Fruit fly (Drosophila melanogaster) whole organism, embryonic: Measurements from ENCODE around the gene Shaw.

Experiments used
- Antp ChIP-seq: fragments of 200-800 bp; sonication (Bioruptor generic); optimal IDR thresholded peaks from 3 replicates; lab custom pipeline; 2016; ENCODE audit warnings: missing biosample characterization, missing genetic modification characterization
- Asciz ChIP-seq: fragments of 200-800 bp; sonication (Bioruptor generic); optimal IDR thresholded peaks from 2 replicates; lab custom pipeline; 2017; ENCODE audit warnings: missing biosample characterization, mild to moderate bottlenecking, missing genetic modification characterization, missing genetic modification reagents
- CG10565 ChIP-seq: fragments of 200-800 bp; sonication (Bioruptor generic); optimal IDR thresholded peaks from 3 replicates; lab custom pipeline; 2016; ENCODE audit warnings: missing biosample characterization, mild to moderate bottlenecking, missing genetic modification characterization
- CG10654 ChIP-seq: fragments of 200-800 bp; sonication (Bioruptor generic); optimal IDR thresholded peaks from 2 replicates; lab custom pipeline; 2016; ENCODE audit warnings: missing biosample characterization, missing genetic modification characterization
- CG12104 ChIP-seq: fragments of 200-800 bp; sonication (Bioruptor generic); optimal IDR thresholded peaks from 3 replicates; lab custom pipeline; 2016; ENCODE audit warnings: missing biosample characterization, missing genetic modification characterization
- CG12219 ChIP-seq: fragments of 200-800 bp; sonication (Bioruptor generic); optimal IDR thresholded peaks from 3 replicates; lab custom pipeline; 2018; ENCODE audit warnings: missing biosample characterization, mild to moderate bottlenecking, missing genetic modification characterization
- CG12391 ChIP-seq: fragments of 200-800 bp; sonication (Bioruptor generic); optimal IDR thresholded peaks from 3 replicates; lab custom pipeline; 2018; ENCODE audit warnings: missing biosample characterization, mild to moderate bottlenecking, missing genetic modification characterization, moderate library complexity
- CG13624 ChIP-seq: fragments of 200-800 bp; sonication (Bioruptor generic); optimal IDR thresholded peaks from 2 replicates; lab custom pipeline; 2016; ENCODE audit warnings: missing biosample characterization, missing genetic modification characterization
- CG14965 ChIP-seq: fragments of 200-800 bp; sonication (Bioruptor generic); optimal IDR thresholded peaks from 2 replicates; lab custom pipeline; 2016; ENCODE audit warnings: missing biosample characterization, missing genetic modification characterization, borderline replicate concordance
- CG15011 ChIP-seq: fragments of 200-800 bp; sonication (Bioruptor generic); optimal IDR thresholded peaks from 3 replicates; lab custom pipeline; 2018; ENCODE audit warnings: missing biosample characterization, mild to moderate bottlenecking, missing genetic modification characterization
- CG1529 ChIP-seq: fragments of 200-800 bp; sonication (Bioruptor generic); optimal IDR thresholded peaks from 3 replicates; lab custom pipeline; 2018; ENCODE audit warnings: missing biosample characterization, missing genetic modification characterization
- CG17802 ChIP-seq: fragments of 200-800 bp; sonication (Bioruptor generic); optimal IDR thresholded peaks from 2 replicates; lab custom pipeline; 2018; ENCODE audit warnings: missing biosample characterization, mild to moderate bottlenecking, missing genetic modification characterization, moderate library complexity
- CG31224 ChIP-seq: fragments of 200-800 bp; sonication (Bioruptor generic); IDR thresholded peaks from 2 replicates; pipeline ENCODE4 v1.3.6; 2022; ENCODE audit warnings: missing biosample characterization, missing genetic modification characterization
- CG31365 ChIP-seq: fragments of 200-800 bp; sonication (Bioruptor generic); optimal IDR thresholded peaks from 2 replicates; lab custom pipeline; 2018; ENCODE audit warnings: missing biosample characterization, mild to moderate bottlenecking, missing genetic modification characterization
- CG34224 ChIP-seq: fragments of 200-800 bp; sonication (Bioruptor generic); IDR thresholded peaks from 3 replicates; pipeline ENCODE4 v1.3.6; 2022; ENCODE audit warnings: missing biosample characterization, missing genetic modification characterization; ENCODE audit not compliant: partially characterized antibody
- CG42726 ChIP-seq: fragments of 200-800 bp; sonication (Bioruptor generic); IDR thresholded peaks from 2 replicates; pipeline ENCODE4 v1.3.6; 2022; ENCODE audit warnings: missing biosample characterization, missing genetic modification characterization; ENCODE audit not compliant: partially characterized antibody
- CG6791 ChIP-seq: fragments of 200-800 bp; sonication (Bioruptor generic); IDR thresholded peaks from 3 replicates; pipeline ENCODE4 v1.3.6; 2022; ENCODE audit warnings: missing biosample characterization, missing genetic modification characterization; ENCODE audit not compliant: partially characterized antibody
- CG7839 ChIP-seq: fragments of 200-800 bp; sonication (Bioruptor generic); optimal IDR thresholded peaks from 3 replicates; lab custom pipeline; 2018; ENCODE audit warnings: missing biosample characterization, mild to moderate bottlenecking, missing genetic modification characterization, moderate library complexity
- CG7928 ChIP-seq: fragments of 200-800 bp; sonication (Bioruptor generic); optimal IDR thresholded peaks from 2 replicates; lab custom pipeline; 2017; ENCODE audit warnings: missing biosample characterization, mild to moderate bottlenecking, missing genetic modification characterization
- CG8089 ChIP-seq: fragments of 200-800 bp; sonication (Bioruptor generic); optimal IDR thresholded peaks from 3 replicates; lab custom pipeline; 2016; ENCODE audit warnings: missing biosample characterization, missing genetic modification characterization
- CG9797 ChIP-seq: fragments of 200-800 bp; sonication (Bioruptor generic); optimal IDR thresholded peaks from 3 replicates; lab custom pipeline; 2018; ENCODE audit warnings: missing biosample characterization, mild to moderate bottlenecking, missing genetic modification characterization
- Gsc ChIP-seq: fragments of 200-800 bp; sonication (Bioruptor generic); IDR thresholded peaks from 2 replicates; pipeline ENCODE4 v1.3.6; 2022; ENCODE audit warnings: missing biosample characterization, missing genetic modification characterization
- Gug ChIP-seq: fragments of 200-800 bp; sonication (Bioruptor generic); IDR thresholded peaks from 4 replicates; pipeline ENCODE4 v1.3.6; 2022; ENCODE audit warnings: missing biosample characterization, missing genetic modification characterization
- Lim3 ChIP-seq: fragments of 200-800 bp; sonication (Bioruptor generic); IDR thresholded peaks from 2 replicates; pipeline ENCODE4 v1.3.6; 2022; ENCODE audit warnings: missing biosample characterization, missing genetic modification characterization
- Meics ChIP-seq: fragments of 200-800 bp; sonication (Bioruptor generic); optimal IDR thresholded peaks from 2 replicates; lab custom pipeline; 2017; ENCODE audit warnings: missing biosample characterization, mild to moderate bottlenecking, missing genetic modification characterization
- NC2β ChIP-seq: fragments of 200-800 bp; sonication (Bioruptor generic); optimal IDR thresholded peaks from 2 replicates; lab custom pipeline; 2016; ENCODE audit warnings: missing biosample characterization, missing genetic modification characterization
- Nf-YC ChIP-seq: fragments of 200-800 bp; optimal IDR thresholded peaks from 3 replicates; lab custom pipeline; 2019; ENCODE audit warnings: missing biosample characterization, mild to moderate bottlenecking, missing genetic modification characterization, moderate library complexity
- Opbp ChIP-seq: fragments of 200-800 bp; sonication (Bioruptor generic); IDR thresholded peaks from 3 replicates; pipeline ENCODE4 v1.3.6; 2022; ENCODE audit warnings: missing biosample characterization, missing genetic modification characterization; ENCODE audit not compliant: partially characterized antibody
- Pdp1 ChIP-seq, 2 experiments: fragments of 200-800 bp; sonication (Bioruptor generic); optimal IDR thresholded peaks; 3 replicates each; lab custom pipeline; 2016; ENCODE audit warnings: missing biosample characterization in 2 of 2, missing genetic modification characterization in 2 of 2, mild to moderate bottlenecking in 1 of 2, moderate library complexity in 1 of 2
- Side ChIP-seq: fragments of 200-800 bp; sonication (Bioruptor generic); optimal IDR thresholded peaks from 2 replicates; lab custom pipeline; 2016; ENCODE audit warnings: missing biosample characterization, missing genetic modification characterization
- Vsx1 ChIP-seq: fragments of 200-800 bp; sonication (Bioruptor generic); optimal IDR thresholded peaks from 2 replicates; lab custom pipeline; 2017; ENCODE audit warnings: missing biosample characterization, mild to moderate bottlenecking, missing genetic modification characterization, missing genetic modification reagents
- Xbp1 ChIP-seq: fragments of 200-800 bp; sonication (Bioruptor generic); optimal IDR thresholded peaks from 3 replicates; lab custom pipeline; 2016; ENCODE audit warnings: missing biosample characterization, mild to moderate bottlenecking, missing genetic modification characterization
- ash1 ChIP-seq: fragments of 200-800 bp; sonication (Bioruptor generic); optimal IDR thresholded peaks from 2 replicates; lab custom pipeline; 2018; ENCODE audit warnings: missing biosample characterization, mild to moderate bottlenecking, missing genetic modification characterization
- bbx ChIP-seq: fragments of 200-800 bp; sonication (Bioruptor generic); IDR thresholded peaks from 2 replicates; pipeline ENCODE4 v1.3.6; 2022; ENCODE audit warnings: missing biosample characterization, missing genetic modification characterization; ENCODE audit not compliant: partially characterized antibody
- bowl ChIP-seq: fragments of 200-800 bp; sonication (Bioruptor generic); IDR thresholded peaks from 2 replicates; pipeline ENCODE4 v1.3.6; 2022; ENCODE audit warnings: missing biosample characterization, missing genetic modification characterization
- disco-r ChIP-seq: fragments of 200-800 bp; sonication (Bioruptor generic); optimal IDR thresholded peaks from 2 replicates; lab custom pipeline; 2016; ENCODE audit warnings: missing biosample characterization, missing genetic modification characterization
- ftz-f1 ChIP-seq: fragments of 200-800 bp; sonication (Bioruptor generic); optimal IDR thresholded peaks from 2 replicates; lab custom pipeline; 2016; ENCODE audit warnings: missing biosample characterization, missing genetic modification characterization
- hkb ChIP-seq, 2 experiments: fragments of 200-800 bp in 1 of 2; fragments of >200 bp in 1 of 2; sonication (Bioruptor generic) in 1 of 2; IDR thresholded peaks in 1 of 2; optimal IDR thresholded peaks in 1 of 2; 2 replicates each; pipeline versions ENCODE4 v1.3.6 to Lab custom; 2017 to 2022; ENCODE audit warnings: missing biosample characterization in 1 of 2, missing genetic modification characterization in 1 of 2
- knrl ChIP-seq: fragments of 200-800 bp; sonication (Bioruptor generic); IDR thresholded peaks from 3 replicates; pipeline ENCODE4 v1.3.6; 2022; ENCODE audit warnings: missing biosample characterization, missing genetic modification characterization; ENCODE audit not compliant: partially characterized antibody
- lab ChIP-seq: fragments of 200-800 bp; sonication (Bioruptor generic); optimal IDR thresholded peaks from 3 replicates; lab custom pipeline; 2017; ENCODE audit warnings: missing biosample characterization, missing genetic modification characterization, mild to moderate bottlenecking, moderate library complexity, missing genetic modification reagents
- lilli ChIP-seq: fragments of 200-800 bp; sonication (Bioruptor generic); optimal IDR thresholded peaks from 3 replicates; lab custom pipeline; 2016; ENCODE audit warnings: missing biosample characterization, missing genetic modification characterization
- luna ChIP-seq: fragments of 200-800 bp; sonication (Bioruptor generic); optimal IDR thresholded peaks from 2 replicates; lab custom pipeline; 2016; ENCODE audit warnings: missing biosample characterization, missing genetic modification characterization
- phol ChIP-seq: fragments of 200-800 bp; sonication (Bioruptor generic); optimal IDR thresholded peaks from 3 replicates; lab custom pipeline; 2018; ENCODE audit warnings: missing biosample characterization, mild to moderate bottlenecking, missing genetic modification characterization, moderate library complexity
- row ChIP-seq: fragments of 200-800 bp; sonication (Bioruptor generic); IDR thresholded peaks from 3 replicates; pipeline ENCODE4 v1.3.6; 2022; ENCODE audit warnings: missing biosample characterization, missing genetic modification characterization
- sisA ChIP-seq: fragments of 200-800 bp; sonication (Bioruptor generic); IDR thresholded peaks from 2 replicates; pipeline ENCODE4 v1.3.6; 2022; ENCODE audit warnings: missing biosample characterization, missing genetic modification characterization
- sug ChIP-seq: fragments of 200-800 bp; optimal IDR thresholded peaks from 2 replicates; lab custom pipeline; 2019; ENCODE audit warnings: missing biosample characterization, mild to moderate bottlenecking, missing genetic modification characterization, moderate library complexity
- tll ChIP-seq, 2 experiments: fragments of 200-800 bp in 1 of 2; fragments of >200 bp in 1 of 2; sonication (Bioruptor generic) in 1 of 2; optimal IDR thresholded peaks; 2 replicates each; lab custom pipeline; 2017 to 2019; ENCODE audit warnings: missing biosample characterization in 2 of 2, missing genetic modification characterization in 2 of 2, mild to moderate bottlenecking in 1 of 2, moderate library complexity in 1 of 2
- trh ChIP-seq: fragments of 200-800 bp; sonication (Bioruptor generic); optimal IDR thresholded peaks from 2 replicates; lab custom pipeline; 2016; ENCODE audit warnings: missing biosample characterization, missing genetic modification characterization
- unc-4 ChIP-seq: fragments of 200-800 bp; sonication (Bioruptor generic); IDR thresholded peaks from 2 replicates; pipeline ENCODE4 v1.3.6; 2022; ENCODE audit warnings: missing biosample characterization, missing genetic modification characterization; ENCODE audit not compliant: partially characterized antibody

Shaw gene

DNA sequence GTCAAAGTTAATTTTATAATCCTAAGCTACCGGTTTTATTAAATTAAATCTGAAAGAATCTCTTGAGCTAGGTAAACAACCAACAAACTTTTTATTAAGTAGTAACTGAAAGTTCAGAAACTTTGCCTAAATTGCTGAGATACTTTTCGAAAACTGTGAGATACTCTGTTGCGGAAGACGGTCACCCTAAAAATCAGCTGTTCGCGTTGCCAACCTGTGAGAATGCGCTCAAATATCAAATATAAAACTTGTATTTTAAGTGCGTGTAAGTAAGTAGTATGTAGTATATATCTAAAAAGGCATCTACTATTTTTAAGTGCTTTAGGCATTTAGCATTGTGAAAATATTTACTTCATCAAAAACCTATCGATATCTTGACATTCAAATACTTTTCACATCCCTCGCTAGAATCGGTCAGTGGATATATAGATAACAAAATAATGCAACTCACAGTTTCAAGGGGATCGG, 5.0 kb upstream of the Shaw start, which contains the start of the genes CG31955 and CG2818 (continued):
- TF ChIP-seq Antp (GFP tag; lab: Kevin White, UChicago) (no peak), CG10654 (no peak), Asciz (no peak), CG12104 (GFP tag; lab: Kevin White, UChicago) (no peak), CG10565 (GFP tag; lab: Kevin White, UChicago) (no peak), lab (GFP tag; lab: Kevin White, UChicago) (peak; percentile 23), CG7928 (GFP tag; lab: Kevin White, UChicago) (no peak), ftz-f1 (GFP tag; lab: Kevin White, UChicago) (no peak), hkb (optimal IDR thresholded peaks at IDR 0.05; lab: Kevin White, UChicago) (no peak), hkb (GFP tag; IDR thresholded peaks at IDR 0.05; lab: Robert Waterston, UW) (no peak), trh (GFP tag; lab: Kevin White, UChicago) (no peak), CG17802 (tag; lab: Kevin White, UChicago) (no peak), luna (GFP tag; lab: Kevin White, UChicago) (no peak), Opbp (GFP tag; lab: Robert Waterston, UW) (peak; percentile 64; the same call in 1 of the 3 replicates), knrl (peak; percentile 68), Gsc (GFP tag; lab: Robert Waterston, UW) (no peak), CG42726 (GFP tag; lab: Robert Waterston, UW) (0 out of 2 replicates have a peak, but pooled peaks have one; percentile 16), CG6791 (no peak), bowl (GFP tag; lab: Robert Waterston, UW) (no peak), Pdp1 (GFP tag; optimal IDR thresholded peaks at IDR 0.05; lab: Kevin White, UChicago) (no peak), Lim3 (GFP tag; lab: Robert Waterston, UW) (no peak), Xbp1 (peak; percentile 18), CG1529 (GFP tag; lab: Kevin White, UChicago) (no peak), tll (GFP tag; optimal IDR thresholded peaks at IDR 0.05; lab: Kevin White, UChicago) (no peak), Vsx1 (GFP tag; lab: Kevin White, UChicago) (no peak), bbx (GFP tag; lab: Robert Waterston, UW) (peak; percentile 38; the same call in 1 of the 2 replicates), CG12391 (tag; lab: Kevin White, UChicago) (peak; percentile 18), CG7839 (tag; lab: Kevin White, UChicago) (no peak), CG13624 (GFP tag; lab: Kevin White, UChicago) (peak; percentile 6), sisA (GFP tag; lab: Robert Waterston, UW) (no peak), CG15011 (GFP tag; lab: Kevin White, UChicago) (no peak), unc-4 (GFP tag; lab: Robert Waterston, UW) (peak; percentile 77), Meics (GFP tag; lab: Kevin White, UChicago) (peak; percentile 9), Gug (GFP tag; lab: Robert Waterston, UW) (no peak), CG9797 (GFP tag; lab: Kevin White, UChicago) (peak; percentile 1), NC2β (GFP tag; lab: Kevin White, UChicago) (peak; percentile 3), CG31224 (GFP tag; lab: Robert Waterston, UW) (no peak), CG12219 (GFP tag; lab: Kevin White, UChicago) (no peak), CG31365 (tag; lab: Kevin White, UChicago) (no peak), CG14965 (GFP tag; lab: Kevin White, UChicago) (no peak), lilli (peak; percentile 75), CG8089 (GFP tag; lab: Kevin White, UChicago) (no peak), Nf-YC (no peak), Side (GFP tag; lab: Kevin White, UChicago) (no peak), phol (tag; lab: Kevin White, UChicago) (peak; percentile 73), CG34224 (GFP tag; lab: Robert Waterston, UW) (peak; percentile 81), sug (peak; percentile 45), ash1 (no peak), row (peak; percentile 63), disco-r (GFP tag; lab: Kevin White, UChicago) (no peak)
